Worm (Caenorhabditis elegans) whole organism, L4 larva: ENCODE measurements around the gene kap-1.

Experiments
- D1046.2 ChIP-seq: fragments of 200-800 bp; sonication (Bioruptor generic); IDR thresholded peaks from 2 replicates; pipeline ENCODE4 v1.3.6; 2022; ENCODE audit warnings: missing genetic modification characterization, missing compliant biosample characterization
- F37D6.2 ChIP-seq: sonication (generic microtip); optimal IDR thresholded peaks from 2 replicates; lab custom pipeline; 2016; ENCODE audit warnings: mild to moderate bottlenecking, missing genetic modification characterization, missing compliant biosample characterization
- F49E8.2 ChIP-seq: sonication (generic microtip); optimal IDR thresholded peaks from 2 replicates; lab custom pipeline; 2016; ENCODE audit warnings: missing compliant biosample characterization, mild to moderate bottlenecking, missing genetic modification characterization, borderline replicate concordance
- Y48G9A.11 ChIP-seq: fragments of 200-800 bp; sonication (Bioruptor generic); IDR thresholded peaks from 2 replicates; pipeline ENCODE4 v1.3.6; 2022; ENCODE audit warnings: missing genetic modification reagents, missing genetic modification characterization, missing compliant biosample characterization
- ZK337.2 ChIP-seq: fragments of 200-800 bp; sonication (Bioruptor generic); IDR thresholded peaks from 2 replicates; pipeline ENCODE4 v1.3.6; 2022; ENCODE audit warnings: missing genetic modification reagents, missing genetic modification characterization, missing compliant biosample characterization
- ZK546.5 ChIP-seq, 2 experiments: sonication (generic microtip); optimal IDR thresholded peaks; 2 replicates each; lab custom pipeline; 2017; ENCODE audit warnings: missing biosample characterization in 2 of 2, missing genetic modification characterization in 2 of 2
- aha-1 ChIP-seq: fragments of 150-350 bp; peaks from one replicate; lab custom pipeline; 2014; ENCODE audit warnings: missing biosample characterization, missing genetic modification characterization
- ama-1 ChIP-seq: fragments of 150-350 bp; optimal IDR thresholded peaks from 2 replicates; lab custom pipeline; 2014; ENCODE audit warnings: inconsistent platforms, mixed read lengths
- ceh-28 ChIP-seq: fragments of 150-350 bp; optimal IDR thresholded peaks from 2 replicates; lab custom pipeline; 2014; ENCODE audit warnings: missing biosample characterization, missing genetic modification reagents, missing genetic modification characterization
- ceh-62 ChIP-seq: sonication (generic microtip); optimal IDR thresholded peaks from 2 replicates; lab custom pipeline; 2017; ENCODE audit warnings: missing biosample characterization, missing genetic modification characterization
- daf-12 ChIP-seq: fragments of 150-350 bp; optimal IDR thresholded peaks from 2 replicates; lab custom pipeline; 2014; ENCODE audit warnings: missing biosample characterization, missing genetic modification reagents, missing genetic modification characterization
- daf-19 ChIP-seq: fragments of 200-800 bp; sonication (Bioruptor generic); conservative IDR thresholded peaks from 2 replicates; pipeline ENCODE4 v1.3.6; 2022; ENCODE audit warnings: missing genetic modification characterization, missing compliant biosample characterization
- daf-8 ChIP-seq: fragments of 200-800 bp; sonication (Bioruptor generic); IDR thresholded peaks from 2 replicates; pipeline ENCODE4 v1.3.6; 2022; ENCODE audit warnings: missing genetic modification characterization, missing compliant biosample characterization
- dmd-6 ChIP-seq: fragments of 200-800 bp; sonication (Bioruptor generic); IDR thresholded peaks from 2 replicates; pipeline ENCODE4 v1.3.6; 2022; ENCODE audit warnings: missing genetic modification reagents, missing genetic modification characterization, missing compliant biosample characterization
- dpl-1 ChIP-seq: fragments of 150-350 bp; optimal IDR thresholded peaks from 2 replicates; lab custom pipeline; 2014; ENCODE audit warnings: missing biosample characterization, missing genetic modification reagents, missing genetic modification characterization
- duxl-1 ChIP-seq: sonication (generic microtip); optimal IDR thresholded peaks from 2 replicates; lab custom pipeline; 2016; ENCODE audit warnings: mild to moderate bottlenecking, missing genetic modification characterization, moderate library complexity, missing compliant biosample characterization; ENCODE audit not compliant: poor library complexity
- egl-43 ChIP-seq: fragments of 200-800 bp; sonication (Bioruptor generic); IDR thresholded peaks from 2 replicates; pipeline ENCODE4 v1.3.6; 2022; ENCODE audit warnings: missing genetic modification reagents, missing genetic modification characterization, missing compliant biosample characterization
- fkh-10 ChIP-seq: fragments of 150-350 bp; optimal IDR thresholded peaks from 2 replicates; lab custom pipeline; 2014; ENCODE audit warnings: missing biosample characterization, missing genetic modification reagents, missing genetic modification characterization
- hif-1 ChIP-seq, 2 experiments: sonication (generic microtip); optimal IDR thresholded peaks; 2 replicates each; lab custom pipeline; 2016 to 2017; ENCODE audit warnings: missing compliant biosample characterization in 2 of 2, missing genetic modification characterization in 2 of 2, missing genetic modification reagents in 2 of 2, missing genotype in 2 of 2, mild to moderate bottlenecking in 1 of 2
- hlh-11 ChIP-seq: fragments of 200-800 bp; sonication (Bioruptor generic); optimal IDR thresholded peaks from 2 replicates; lab custom pipeline; 2018; ENCODE audit warnings: mild to moderate bottlenecking, missing genetic modification characterization, missing compliant biosample characterization
- hlh-30 ChIP-seq: sonication (generic microtip); optimal IDR thresholded peaks from 2 replicates; lab custom pipeline; 2017; ENCODE audit warnings: antibody characterized with exemption, mild to moderate bottlenecking, missing genetic modification characterization, missing compliant biosample characterization; ENCODE audit not compliant: insufficient read depth
- hmg-1.1 ChIP-seq: fragments of 200-800 bp; sonication (Bioruptor generic); IDR thresholded peaks from 2 replicates; pipeline ENCODE4 v1.3.6; 2022; ENCODE audit warnings: missing genetic modification reagents, missing genetic modification characterization, missing compliant biosample characterization
- jun-1 ChIP-seq: fragments of 150-350 bp; optimal IDR thresholded peaks from 2 replicates; lab custom pipeline; 2014; ENCODE audit warnings: missing biosample characterization, missing genetic modification reagents, missing genetic modification characterization
- lin-1 ChIP-seq: fragments of 200-800 bp; sonication (Bioruptor generic); IDR thresholded peaks from 2 replicates; pipeline ENCODE4 v1.3.6; 2022; ENCODE audit warnings: missing genetic modification reagents, missing genetic modification characterization, missing compliant biosample characterization
- lin-29 ChIP-seq: fragments of 200-800 bp; sonication (Bioruptor generic); IDR thresholded peaks from 2 replicates; pipeline ENCODE4 v1.3.6; 2022; ENCODE audit warnings: missing genetic modification reagents, missing genetic modification characterization, missing compliant biosample characterization
- lir-3 ChIP-seq: sonication (generic microtip); optimal IDR thresholded peaks from 2 replicates; lab custom pipeline; 2016; ENCODE audit warnings: mild to moderate bottlenecking, missing genetic modification characterization, missing compliant biosample characterization
- lsy-2 ChIP-seq, 2 experiments: fragments of 150-350 bp in 1 of 2; sonication (generic microtip) in 1 of 2; optimal IDR thresholded peaks; 2 replicates each; lab custom pipeline; 2014 to 2017; ENCODE audit warnings: missing biosample characterization in 2 of 2, missing genetic modification characterization in 2 of 2
- mdl-1 ChIP-seq, 2 experiments: fragments of 150-350 bp in 1 of 2; sonication (generic microtip) in 1 of 2; optimal IDR thresholded peaks; 2 replicates each; lab custom pipeline; 2014 to 2017; ENCODE audit warnings: missing biosample characterization in 2 of 2, missing genetic modification characterization in 2 of 2
- mep-1 ChIP-seq: fragments of 150-350 bp; sonication (generic microtip); optimal IDR thresholded peaks from 3 replicates; lab custom pipeline; 2014; ENCODE audit warnings: missing biosample characterization, missing genetic modification characterization
- mes-2 ChIP-seq: sonication (generic microtip); optimal IDR thresholded peaks from 2 replicates; lab custom pipeline; 2016; ENCODE audit warnings: missing genotype, mild to moderate bottlenecking, missing genetic modification characterization, missing compliant biosample characterization; ENCODE audit not compliant: poor library complexity, severe bottlenecking
- mxl-3 ChIP-seq: fragments of 200-800 bp; sonication (Bioruptor generic); optimal IDR thresholded peaks from 2 replicates; lab custom pipeline; 2018; ENCODE audit warnings: mild to moderate bottlenecking, missing genetic modification characterization, missing compliant biosample characterization
- nhr-111 ChIP-seq: fragments of 200-800 bp; sonication (Bioruptor generic); optimal IDR thresholded peaks from 2 replicates; lab custom pipeline; 2018; ENCODE audit warnings: mild to moderate bottlenecking, missing genetic modification characterization, missing compliant biosample characterization
- nhr-237 ChIP-seq: sonication (generic microtip); optimal IDR thresholded peaks from 2 replicates; lab custom pipeline; 2017; ENCODE audit warnings: missing biosample characterization, missing genetic modification characterization
- nhr-25 ChIP-seq: sonication (generic microtip); optimal IDR thresholded peaks from 2 replicates; lab custom pipeline; 2017; ENCODE audit warnings: missing genetic modification characterization, mild to moderate bottlenecking, missing compliant biosample characterization, antibody characterized with exemption, moderate library complexity, borderline replicate concordance; ENCODE audit not compliant: insufficient read depth
- nhr-28 ChIP-seq: fragments of 150-350 bp; optimal IDR thresholded peaks from 2 replicates; lab custom pipeline; 2014; ENCODE audit warnings: missing biosample characterization, missing genetic modification characterization
- nhr-42 ChIP-seq: fragments of 200-800 bp; sonication (Bioruptor generic); IDR thresholded peaks from 2 replicates; pipeline ENCODE4 v1.3.6; 2022; ENCODE audit warnings: missing genetic modification characterization, missing compliant biosample characterization
- nhr-48 ChIP-seq: sonication (generic microtip); optimal IDR thresholded peaks from 2 replicates; lab custom pipeline; 2016; ENCODE audit warnings: mild to moderate bottlenecking, missing genetic modification characterization, missing compliant biosample characterization
- pqm-1 ChIP-seq: sonication (generic microtip); optimal IDR thresholded peaks from 2 replicates; lab custom pipeline; 2017; ENCODE audit warnings: missing biosample characterization, missing genetic modification characterization
- saeg-2 ChIP-seq: fragments of 200-800 bp; sonication (Bioruptor generic); IDR thresholded peaks from 2 replicates; pipeline ENCODE4 v1.3.6; 2022; ENCODE audit warnings: missing genetic modification reagents, missing genetic modification characterization, missing compliant biosample characterization
- set-16 ChIP-seq: fragments of 200-800 bp; sonication (Bioruptor generic); IDR thresholded peaks from 2 replicates; pipeline ENCODE4 v1.3.6; 2022; ENCODE audit warnings: missing genetic modification reagents, missing genetic modification characterization, missing compliant biosample characterization
- skn-1 ChIP-seq: fragments of 150-350 bp; optimal IDR thresholded peaks from 2 replicates; lab custom pipeline; 2014; ENCODE audit warnings: missing biosample characterization, missing genetic modification characterization
- snpc-1.2 ChIP-seq: fragments of 200-800 bp; sonication (Bioruptor generic); IDR thresholded peaks from 2 replicates; pipeline ENCODE4 v1.3.6; 2022; ENCODE audit warnings: missing genetic modification reagents, missing genetic modification characterization, missing compliant biosample characterization
- snpc-4 ChIP-seq: fragments of 150-350 bp; optimal IDR thresholded peaks from 2 replicates; lab custom pipeline; 2014; ENCODE audit warnings: missing biosample characterization, missing genetic modification characterization
- tra-1 ChIP-seq: fragments of 200-800 bp; sonication (Bioruptor generic); IDR thresholded peaks from 2 replicates; pipeline ENCODE4 v1.3.6; 2022; ENCODE audit warnings: missing genetic modification reagents, missing genetic modification characterization, missing compliant biosample characterization
- unc-62 ChIP-seq, 3 experiments: fragments of 150-350 bp in 1 of 3; sonication (generic microtip); optimal IDR thresholded peaks in 2 of 3; peaks in 1 of 3; 1 replicate in 1 of 3; 2 replicates in 2 of 3; lab custom pipeline; 2014 to 2017; ENCODE audit warnings: missing biosample characterization in 3 of 3, missing genetic modification characterization in 3 of 3, missing genetic modification reagents in 3 of 3, missing genotype in 1 of 3
- zag-1 ChIP-seq: fragments of 150-350 bp; optimal IDR thresholded peaks from 2 replicates; lab custom pipeline; 2014; ENCODE audit warnings: missing biosample characterization, missing genetic modification characterization
- zip-2 ChIP-seq: fragments of 150-350 bp; optimal IDR thresholded peaks from 2 replicates; lab custom pipeline; 2014; ENCODE audit warnings: missing biosample characterization, missing genetic modification characterization
- ztf-11 ChIP-seq: fragments of 150-350 bp; optimal IDR thresholded peaks from 2 replicates; lab custom pipeline; 2014; ENCODE audit warnings: missing biosample characterization, missing genetic modification characterization

kap-1 gene

DNA sequence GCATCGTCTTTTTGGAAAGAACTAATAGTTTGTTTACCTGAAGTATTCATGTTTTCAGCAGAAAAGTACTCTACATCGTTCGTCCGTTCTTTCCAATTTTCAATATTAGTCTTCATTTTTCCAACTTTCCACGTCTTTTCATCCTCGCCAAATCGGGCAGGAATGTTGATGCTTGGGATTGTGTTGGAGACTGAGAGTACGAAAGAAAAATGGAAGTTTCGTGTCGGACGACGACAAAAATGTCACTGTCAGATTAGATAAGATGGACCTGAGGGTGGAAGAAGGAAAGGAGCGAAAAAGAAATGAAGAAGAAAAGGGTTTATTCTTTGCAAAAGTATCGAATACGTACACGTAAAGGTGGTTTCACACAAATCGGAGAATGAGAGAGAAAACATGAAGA lies 40.6 kb upstream of the kap-1 start:
- TF ChIP-seq snpc-4 (tag; lab: Kevin White, UChicago) (no peak), hmg-1.1 (GFP tag; lab: Robert Waterston, UW) (no peak), lin-1 (GFP tag; lab: Robert Waterston, UW) (no peak), hif-1 (tag; optimal IDR thresholded peaks at IDR 0.05; lab: Kevin White, UChicago) (no peak), ama-1 (peak; percentile 78)

ce11 chrIII:7299466-7299865 lies 39.2 kb upstream of the kap-1 start, which contains the start of the genes B0361.14 and B0361.9:
TSS of gene B0361.14 (minus strand) at chrIII:7299531.
TSS of gene B0361.9 (minus strand) at chrIII:7299631.
- TF ChIP-seq ZK546.5 (tag; optimal IDR thresholded peaks at IDR 0.05; lab: Kevin White, UChicago) (no peak), egl-43 (no peak), skn-1 (no peak), jun-1 (no peak), set-16 (no peak), pqm-1 (tag; lab: Kevin White, UChicago) (no peak), nhr-111 (GFP tag; lab: Kevin White, UChicago) (no peak), Y48G9A.11 (GFP tag; lab: Robert Waterston, UW) (no peak), nhr-48 (tag; lab: Kevin White, UChicago) (no peak), lir-3 (tag; lab: Kevin White, UChicago) (no peak), ceh-28 (no peak), mxl-3 (GFP tag; lab: Kevin White, UChicago) (peak; percentile 11), ceh-62 (tag; lab: Kevin White, UChicago) (no peak), snpc-4 (tag; lab: Kevin White, UChicago) (no peak), dpl-1 (GFP tag; lab: Kevin White, UChicago) (no peak), D1046.2 (GFP tag; lab: Robert Waterston, UW) (no peak), mdl-1 (tag; optimal IDR thresholded peaks at IDR 0.05; lab: Kevin White, UChicago) (peak in 1 of 2 experiments; percentile 14), ztf-11 (no peak), mes-2 (peak; percentile 27), daf-12 (tag; lab: Kevin White, UChicago) (no peak), nhr-237 (tag; lab: Kevin White, UChicago) (no peak), zag-1 (no peak), aha-1 (tag; lab: Kevin White, UChicago) (peak; percentile 71), hif-1 (tag; optimal IDR thresholded peaks at IDR 0.05; lab: Kevin White, UChicago) (no peak), F37D6.2 (no peak), zip-2 (tag; lab: Kevin White, UChicago) (no peak), nhr-28 (peak; percentile 27), lin-29 (no peak), daf-8 (no peak), hmg-1.1 (GFP tag; lab: Robert Waterston, UW) (0 out of 2 replicates have a peak, but pooled peaks have one; percentile 19), F49E8.2 (tag; lab: Kevin White, UChicago) (no peak), nhr-25 (tag; lab: Kevin White, UChicago) (peak; percentile 80)

DNA sequence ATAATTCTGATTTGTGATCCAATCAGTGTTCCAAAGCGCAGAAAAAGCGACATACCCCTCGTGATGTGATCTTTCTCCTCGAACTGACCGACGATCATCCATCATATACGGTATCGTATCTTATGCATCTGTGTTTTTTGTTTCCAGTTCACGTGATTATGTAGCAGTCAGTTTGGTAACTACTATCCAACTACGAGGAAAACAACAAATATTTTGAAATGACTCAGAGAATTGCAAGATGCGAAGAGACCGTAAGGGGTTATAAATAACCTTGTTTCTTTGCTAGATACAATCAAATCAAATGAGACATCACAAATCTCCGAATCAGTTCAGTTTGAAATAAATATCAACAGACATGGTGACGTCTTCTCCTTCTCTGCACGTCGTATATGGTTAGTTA lies 38.5 kb upstream of the kap-1 start:
- TF ChIP-seq hlh-30 (peak; percentile 79), nhr-48 (tag; lab: Kevin White, UChicago) (peak; percentile 52), mdl-1 (tag; optimal IDR thresholded peaks at IDR 0.05; lab: Kevin White, UChicago) (peak in 1 of 2 experiments; percentile 72), nhr-42 (GFP tag; lab: Robert Waterston, UW) (no peak), daf-19 (GFP tag; lab: Robert Waterston, UW) (no peak), mxl-3 (GFP tag; lab: Kevin White, UChicago) (no peak), nhr-28 (peak; percentile 84), duxl-1 (tag; lab: Kevin White, UChicago) (no peak), snpc-1.2 (GFP tag; lab: Robert Waterston, UW) (no peak), saeg-2 (GFP tag; lab: Robert Waterston, UW) (no peak), fkh-10 (no peak), dmd-6 (GFP tag; lab: Robert Waterston, UW) (peak; percentile 40; the same call in 1 of the 2 replicates), ZK337.2 (GFP tag; lab: Robert Waterston, UW) (no peak), hlh-11 (peak; percentile 63), unc-62 (GFP tag; optimal IDR thresholded peaks at IDR 0.05 in 1 of 2; lab: Kevin White, UChicago) (peak in 1 of 2 experiments; percentile 97), unc-62 (tag; optimal IDR thresholded peaks at IDR 0.05; lab: Kevin White, UChicago) (no peak), tra-1 (GFP tag; lab: Robert Waterston, UW) (0 out of 2 replicates have a peak, but pooled peaks have one; percentile 10), lsy-2 (tag; optimal IDR thresholded peaks at IDR 0.05; lab: Kevin White, UChicago) (peak in 1 of 2 experiments; percentile 54), F49E8.2 (tag; lab: Kevin White, UChicago) (no peak), mep-1 (tag; lab: Kevin White, UChicago) (peak; percentile 41)
